Fruit fly (Drosophila melanogaster) whole organism, embryonic: Measurements from ENCODE around the gene CG44362.

Source experiments
- Asciz ChIP-seq: fragments of 200-800 bp; sonication (Bioruptor generic); optimal IDR thresholded peaks from 2 replicates; lab custom pipeline; 2017; ENCODE audit warnings: missing biosample characterization, mild to moderate bottlenecking, missing genetic modification characterization, missing genetic modification reagents
- CG10431 ChIP-seq: fragments of 200-800 bp; sonication (Bioruptor generic); optimal IDR thresholded peaks from 3 replicates; lab custom pipeline; 2018; ENCODE audit warnings: missing biosample characterization, mild to moderate bottlenecking, missing genetic modification characterization
- CG12391 ChIP-seq: fragments of 200-800 bp; sonication (Bioruptor generic); optimal IDR thresholded peaks from 3 replicates; lab custom pipeline; 2018; ENCODE audit warnings: missing biosample characterization, mild to moderate bottlenecking, missing genetic modification characterization, moderate library complexity
- CG13296 ChIP-seq: fragments of 200-800 bp; sonication (Bioruptor generic); optimal IDR thresholded peaks from 3 replicates; lab custom pipeline; 2018; ENCODE audit warnings: missing biosample characterization, mild to moderate bottlenecking, missing genetic modification characterization
- CG14667 ChIP-seq: fragments of 200-800 bp; sonication (Bioruptor generic); IDR thresholded peaks from 2 replicates; pipeline ENCODE4 v1.3.6; 2022; ENCODE audit warnings: missing biosample characterization, missing genetic modification characterization
- CG1603 ChIP-seq: fragments of 200-800 bp; sonication (Bioruptor generic); optimal IDR thresholded peaks from 2 replicates; lab custom pipeline; 2019; ENCODE audit warnings: missing biosample characterization, mild to moderate bottlenecking, missing genetic modification characterization, moderate library complexity
- CG17361 ChIP-seq: fragments of 200-800 bp; sonication (Bioruptor generic); IDR thresholded peaks from 3 replicates; pipeline ENCODE4 v1.3.6; 2022; ENCODE audit warnings: missing biosample characterization, missing genetic modification characterization
- CG17568 ChIP-seq: fragments of 200-800 bp; sonication (Bioruptor generic); optimal IDR thresholded peaks from 2 replicates; lab custom pipeline; 2018; ENCODE audit warnings: missing biosample characterization, mild to moderate bottlenecking, missing genetic modification characterization, moderate library complexity
- CG17829 ChIP-seq: fragments of 200-800 bp; optimal IDR thresholded peaks from 2 replicates; lab custom pipeline; 2019; ENCODE audit warnings: missing biosample characterization, mild to moderate bottlenecking, missing genetic modification characterization, moderate library complexity
- CG18011 ChIP-seq: fragments of 200-800 bp; sonication (Bioruptor generic); optimal IDR thresholded peaks from 2 replicates; lab custom pipeline; 2017; ENCODE audit warnings: missing biosample characterization, missing genetic modification characterization, mild to moderate bottlenecking, moderate library complexity, missing genotype
- CG18262 ChIP-seq: fragments of 200-800 bp; optimal IDR thresholded peaks from 3 replicates; lab custom pipeline; 2019; ENCODE audit warnings: missing biosample characterization, mild to moderate bottlenecking, missing genetic modification characterization, moderate library complexity
- CG3407 ChIP-seq: fragments of 200-800 bp; sonication (Bioruptor generic); optimal IDR thresholded peaks from 2 replicates; lab custom pipeline; 2018; ENCODE audit warnings: missing biosample characterization, mild to moderate bottlenecking, missing genetic modification characterization
- CG4404 ChIP-seq: fragments of 200-800 bp; sonication (Bioruptor generic); IDR thresholded peaks from 2 replicates; pipeline ENCODE4 v1.3.6; 2022; ENCODE audit warnings: missing biosample characterization, missing genetic modification characterization
- CG8359 ChIP-seq: fragments of 200-800 bp; sonication (Bioruptor generic); optimal IDR thresholded peaks from 2 replicates; lab custom pipeline; 2017; ENCODE audit warnings: missing biosample characterization, mild to moderate bottlenecking, missing genetic modification characterization, borderline replicate concordance
- Dbx ChIP-seq: fragments of 200-800 bp; sonication (Bioruptor generic); IDR thresholded peaks from 3 replicates; pipeline ENCODE4 v1.3.6; 2022; ENCODE audit warnings: missing biosample characterization, missing genetic modification characterization
- Dfd ChIP-seq, 2 experiments: fragments of >200 bp; optimal IDR thresholded peaks; 2 replicates each; lab custom pipeline; 2017; ENCODE audit warnings: missing biosample characterization in 2 of 2, missing genetic modification characterization in 2 of 2
- Fer3 ChIP-seq: fragments of 200-800 bp; sonication (Bioruptor generic); optimal IDR thresholded peaks from 2 replicates; lab custom pipeline; 2018; ENCODE audit warnings: missing biosample characterization, mild to moderate bottlenecking, missing genetic modification characterization, moderate library complexity
- HLH54F ChIP-seq: fragments of 200-800 bp; sonication (Bioruptor generic); optimal IDR thresholded peaks from 3 replicates; lab custom pipeline; 2016; ENCODE audit warnings: missing biosample characterization, missing genetic modification characterization
- Hand ChIP-seq: fragments of 200-800 bp; sonication (Bioruptor generic); optimal IDR thresholded peaks from 2 replicates; lab custom pipeline; 2017; ENCODE audit warnings: mild to moderate bottlenecking, missing biosample characterization, missing genetic modification reagents, missing genetic modification characterization
- Hmr ChIP-seq: fragments of 200-800 bp; sonication (Bioruptor generic); optimal IDR thresholded peaks from 3 replicates; lab custom pipeline; 2017; ENCODE audit warnings: mild to moderate bottlenecking, missing biosample characterization, missing genetic modification reagents, missing genetic modification characterization
- Meics ChIP-seq: fragments of 200-800 bp; sonication (Bioruptor generic); optimal IDR thresholded peaks from 2 replicates; lab custom pipeline; 2017; ENCODE audit warnings: missing biosample characterization, mild to moderate bottlenecking, missing genetic modification characterization
- Nf-YA ChIP-seq: fragments of 200-800 bp; sonication (Bioruptor generic); IDR thresholded peaks from 2 replicates; pipeline ENCODE4 v1.3.6; 2022; ENCODE audit warnings: missing biosample characterization, missing genetic modification characterization
- Nf-YC ChIP-seq: fragments of 200-800 bp; optimal IDR thresholded peaks from 3 replicates; lab custom pipeline; 2019; ENCODE audit warnings: missing biosample characterization, mild to moderate bottlenecking, missing genetic modification characterization, moderate library complexity
- PHDP ChIP-seq: fragments of 200-800 bp; sonication (Bioruptor generic); optimal IDR thresholded peaks from 3 replicates; lab custom pipeline; 2018; ENCODE audit warnings: missing biosample characterization, mild to moderate bottlenecking, missing genetic modification characterization, moderate library complexity
- Ssrp ChIP-seq: fragments of 200-800 bp; sonication (Bioruptor generic); optimal IDR thresholded peaks from 2 replicates; lab custom pipeline; 2018; ENCODE audit warnings: missing biosample characterization, mild to moderate bottlenecking, missing genetic modification characterization, moderate library complexity
- Stat92E ChIP-seq, 3 experiments: fragments of >200 bp in 2 of 3; fragments of 200-800 bp in 1 of 3; sonication (Bioruptor generic) in 1 of 3; optimal IDR thresholded peaks; 2 replicates each; lab custom pipeline; 2017 to 2019; ENCODE audit warnings: missing biosample characterization in 3 of 3, missing genetic modification characterization in 3 of 3, mild to moderate bottlenecking in 1 of 3, moderate library complexity in 1 of 3
- cad ChIP-seq: fragments of >200 bp; optimal IDR thresholded peaks from 2 replicates; lab custom pipeline; 2017; ENCODE audit warnings: missing biosample characterization, missing genetic modification characterization
- corto ChIP-seq: fragments of 200-800 bp; sonication (Bioruptor generic); optimal IDR thresholded peaks from 2 replicates; lab custom pipeline; 2016; ENCODE audit warnings: missing biosample characterization, mild to moderate bottlenecking, missing genetic modification characterization, moderate library complexity
- dan ChIP-seq: fragments of 200-800 bp; sonication (Bioruptor generic); IDR thresholded peaks from 2 replicates; pipeline ENCODE4 v1.3.6; 2022; ENCODE audit warnings: missing biosample characterization, missing genetic modification characterization
- dm ChIP-seq: fragments of 200-800 bp; sonication (Bioruptor generic); optimal IDR thresholded peaks from 3 replicates; lab custom pipeline; 2016; ENCODE audit warnings: missing biosample characterization, missing genetic modification characterization
- grn ChIP-seq: fragments of 200-800 bp; sonication (Bioruptor generic); optimal IDR thresholded peaks from 3 replicates; lab custom pipeline; 2017; ENCODE audit warnings: missing biosample characterization, missing genetic modification characterization
- gsb-n ChIP-seq: fragments of 200-800 bp; sonication (Bioruptor generic); optimal IDR thresholded peaks from 3 replicates; lab custom pipeline; 2018; ENCODE audit warnings: missing biosample characterization, mild to moderate bottlenecking, missing genetic modification characterization
- her ChIP-seq: fragments of 200-800 bp; sonication (Bioruptor generic); optimal IDR thresholded peaks from 2 replicates; lab custom pipeline; 2016; ENCODE audit warnings: missing biosample characterization, missing genetic modification characterization
- hkb ChIP-seq, 2 experiments: fragments of 200-800 bp in 1 of 2; fragments of >200 bp in 1 of 2; sonication (Bioruptor generic) in 1 of 2; IDR thresholded peaks in 1 of 2; optimal IDR thresholded peaks in 1 of 2; 2 replicates each; pipeline versions ENCODE4 v1.3.6 to Lab custom; 2017 to 2022; ENCODE audit warnings: missing biosample characterization in 1 of 2, missing genetic modification characterization in 1 of 2
- klu ChIP-seq: fragments of 200-800 bp; sonication (Bioruptor generic); IDR thresholded peaks from 2 replicates; pipeline ENCODE4 v1.3.6; 2022; ENCODE audit warnings: missing biosample characterization, missing genetic modification characterization
- lbe ChIP-seq: fragments of 200-800 bp; sonication (Bioruptor generic); optimal IDR thresholded peaks from 2 replicates; lab custom pipeline; 2016; ENCODE audit warnings: missing biosample characterization, mild to moderate bottlenecking, missing genetic modification characterization
- lov ChIP-seq, 2 experiments: fragments of 200-800 bp in 1 of 2; fragments of >200 bp in 1 of 2; sonication (Bioruptor generic) in 1 of 2; IDR thresholded peaks in 1 of 2; optimal IDR thresholded peaks in 1 of 2; 2 replicates in 1 of 2; 3 replicates in 1 of 2; pipeline versions ENCODE4 v1.3.6 to Lab custom; 2017 to 2022; ENCODE audit warnings: missing biosample characterization in 1 of 2, missing genetic modification characterization in 1 of 2
- org-1 ChIP-seq: fragments of 200-800 bp; sonication (Bioruptor generic); optimal IDR thresholded peaks from 2 replicates; lab custom pipeline; 2017; ENCODE audit warnings: missing biosample characterization, missing genetic modification characterization
- pan ChIP-seq, 4 experiments: fragments of >200 bp in 3 of 4; fragments of 200-800 bp in 1 of 4; sonication (Bioruptor generic) in 1 of 4; optimal IDR thresholded peaks in 3 of 4; IDR thresholded peaks in 1 of 4; 2 replicates each; pipeline versions ENCODE4 v1.3.6 to Lab custom; 2017 to 2022; ENCODE audit warnings: missing biosample characterization in 2 of 4, missing genetic modification characterization in 2 of 4, mixed read lengths in 1 of 4
- scrt ChIP-seq: fragments of 200-800 bp; sonication (Bioruptor generic); optimal IDR thresholded peaks from 2 replicates; lab custom pipeline; 2018; ENCODE audit warnings: missing biosample characterization, mild to moderate bottlenecking, missing genetic modification characterization, moderate library complexity
- sens-2 ChIP-seq: fragments of 200-800 bp; sonication (Bioruptor generic); IDR thresholded peaks from 2 replicates; pipeline ENCODE4 v1.3.6; 2022; ENCODE audit warnings: missing biosample characterization, missing genetic modification characterization
- so ChIP-seq: fragments of 200-800 bp; sonication (Bioruptor generic); IDR thresholded peaks from 3 replicates; pipeline ENCODE4 v1.3.6; 2022; ENCODE audit warnings: missing biosample characterization, missing genetic modification characterization
- ssp ChIP-seq: fragments of 200-800 bp; sonication (Bioruptor generic); IDR thresholded peaks from 2 replicates; pipeline ENCODE4 v1.3.6; 2022; ENCODE audit warnings: missing biosample characterization, missing genetic modification characterization
- tgo ChIP-seq: fragments of 200-800 bp; sonication (Bioruptor generic); IDR thresholded peaks from 3 replicates; pipeline ENCODE4 v1.3.6; 2022; ENCODE audit warnings: missing biosample characterization, missing genetic modification characterization
- tin ChIP-seq: fragments of 200-800 bp; sonication (Bioruptor generic); optimal IDR thresholded peaks from 3 replicates; lab custom pipeline; 2016; ENCODE audit warnings: missing biosample characterization, missing genetic modification characterization
- ttk ChIP-seq: fragments of 200-800 bp; sonication (Bioruptor generic); IDR thresholded peaks from 2 replicates; pipeline ENCODE4 v2.1.2; 2022; ENCODE audit warnings: missing biosample characterization, missing genetic modification characterization
- z ChIP-seq: fragments of 200-800 bp; sonication (Bioruptor generic); IDR thresholded peaks from 3 replicates; pipeline ENCODE4 v1.3.6; 2022; ENCODE audit warnings: missing biosample characterization, missing genetic modification characterization

CG44362 gene

DNA sequence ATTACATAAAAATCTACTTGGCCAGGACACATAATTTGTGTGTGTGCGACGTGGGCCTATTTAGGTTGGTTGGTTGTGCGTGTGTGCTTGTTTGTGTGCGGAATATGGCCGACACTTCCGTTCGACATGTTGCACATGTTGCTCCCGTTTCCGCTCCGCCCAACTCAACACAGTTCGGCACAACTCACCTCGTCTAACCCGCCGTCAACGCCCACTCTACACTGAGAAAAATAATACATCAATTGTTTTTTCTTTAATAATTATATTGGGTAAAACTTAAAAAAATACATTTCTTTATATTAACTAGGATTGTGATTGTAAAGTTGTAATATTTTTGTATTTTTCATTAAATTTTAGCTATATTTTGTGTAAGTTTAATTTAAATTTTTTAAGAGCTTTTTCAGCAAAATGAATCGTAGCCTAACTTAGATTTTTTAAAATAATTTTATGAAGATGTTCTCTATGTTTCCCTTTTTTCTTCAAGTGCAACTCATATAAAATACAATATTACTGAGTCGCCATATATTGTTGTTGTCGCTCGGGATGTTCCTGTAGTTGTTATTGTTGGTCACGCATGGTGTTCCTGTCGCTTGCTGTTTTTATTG, 1.2 kb downstream of the CG44362 start (continued):
- TF ChIP-seq CG13296 (peak; percentile 34), CG14667 (GFP tag; lab: Robert Waterston, UW) (0 out of 2 replicates have a peak, but pooled peaks have one; percentile 19), CG18011 (GFP tag; lab: Kevin White, UChicago) (no peak), CG12391 (tag; lab: Kevin White, UChicago) (peak; percentile 67), Dbx (0 out of 3 replicates have a peak, but pooled peaks have one; percentile 47), Stat92E (GFP tag; optimal IDR thresholded peaks at IDR 0.05; lab: Kevin White, UChicago) (no peak), HLH54F (GFP tag; lab: Kevin White, UChicago) (no peak), scrt (GFP tag; lab: Kevin White, UChicago) (peak; percentile 47), CG17829 (tag; lab: Kevin White, UChicago) (peak; percentile 87), org-1 (GFP tag; lab: Kevin White, UChicago) (peak; percentile 40), Meics (peak; percentile 71), grn (GFP tag; lab: Kevin White, UChicago) (no peak), gsb-n (tag; lab: Kevin White, UChicago) (peak; percentile 70), CG10431 (GFP tag; lab: Kevin White, UChicago) (peak; percentile 7), ssp (GFP tag; lab: Robert Waterston, UW) (peak; percentile 33; the same call in 1 of the 2 replicates), Nf-YA (GFP tag; lab: Robert Waterston, UW) (no peak), Hand (GFP tag; lab: Kevin White, UChicago) (peak; percentile 32), CG8359 (no peak), dan (GFP tag; lab: Robert Waterston, UW) (no peak), CG17568 (GFP tag; lab: Kevin White, UChicago) (no peak), CG3407 (GFP tag; lab: Kevin White, UChicago) (peak; percentile 43), corto (GFP tag; lab: Kevin White, UChicago) (no peak), CG4404 (GFP tag; lab: Robert Waterston, UW) (0 out of 2 replicates have a peak, but pooled peaks have one; percentile 20), tgo (GFP tag; lab: Robert Waterston, UW) (peak; percentile 68), Fer3 (peak; percentile 34), her (no peak), z (GFP tag; lab: Robert Waterston, UW) (no peak), Asciz (peak; percentile 50), Ssrp (tag; lab: Kevin White, UChicago) (peak; percentile 61), lbe (GFP tag; lab: Kevin White, UChicago) (no peak), klu (GFP tag; lab: Robert Waterston, UW) (peak; percentile 14; the same call in 1 of the 2 replicates), dm (GFP tag; lab: Kevin White, UChicago) (no peak), PHDP (tag; lab: Kevin White, UChicago) (peak; percentile 56), cad (GFP tag; lab: Kevin White, UChicago) (no peak), Dfd (GFP tag; optimal IDR thresholded peaks at IDR 0.05; lab: Kevin White, UChicago) (no peak), CG18262 (peak; percentile 86), pan (optimal IDR thresholded peaks at IDR 0.05; lab: Kevin White, UChicago) (no peak), pan (GFP tag; optimal IDR thresholded peaks at IDR 0.05 in 1 of 2, IDR thresholded peaks at IDR 0.05 in 1 of 2) (peak in 1 of 2 experiments; percentile 33), Hmr (GFP tag; lab: Kevin White, UChicago) (peak; percentile 70), Nf-YC (peak; percentile 8), tin (peak; percentile 29), CG17361 (peak; percentile 79), sens-2 (GFP tag; lab: Robert Waterston, UW) (no peak), so (peak; percentile 28; the same call in 1 of the 3 replicates), ttk (GFP tag; lab: Robert Waterston, UW) (peak; percentile 52), hkb (optimal IDR thresholded peaks at IDR 0.05; lab: Kevin White, UChicago) (no peak), hkb (GFP tag; IDR thresholded peaks at IDR 0.05; lab: Robert Waterston, UW) (peak; percentile 49), CG1603 (tag; lab: Kevin White, UChicago) (no peak), lov (optimal IDR thresholded peaks at IDR 0.05; lab: Kevin White, UChicago) (no peak), lov (GFP tag; IDR thresholded peaks at IDR 0.05; lab: Robert Waterston, UW) (0 out of 3 replicates have a peak, but pooled peaks have one; percentile 30)
